Fruit fly (Drosophila melanogaster) whole organism, embryonic: ENCODE results near the gene CG42271.
A peak's percentile ranks its signal among the peaks of the same experiment; 100 is the strongest.

Experiments
- ATbp ChIP-seq: fragments of 200-800 bp; sonication (Bioruptor generic); optimal IDR thresholded peaks from 2 replicates; lab custom pipeline; 2017; ENCODE audit warnings: missing biosample characterization, mild to moderate bottlenecking, missing genetic modification characterization, missing genetic modification reagents
- Atf-2 ChIP-seq: fragments of 200-800 bp; sonication (Bioruptor generic); optimal IDR thresholded peaks from 2 replicates; lab custom pipeline; 2016; ENCODE audit warnings: missing biosample characterization, missing genetic modification characterization
- Bdp1 ChIP-seq: fragments of 200-800 bp; sonication (Bioruptor generic); optimal IDR thresholded peaks from 3 replicates; lab custom pipeline; 2016; ENCODE audit warnings: missing biosample characterization, missing genetic modification characterization
- Bgb ChIP-seq: fragments of 200-800 bp; sonication (Bioruptor generic); IDR thresholded peaks from 2 replicates; pipeline ENCODE4 v1.3.6; 2022; ENCODE audit warnings: missing biosample characterization, missing genetic modification characterization; ENCODE audit not compliant: partially characterized antibody
- Bteb2 ChIP-seq: fragments of 200-800 bp; sonication (Bioruptor generic); optimal IDR thresholded peaks from 2 replicates; lab custom pipeline; 2016; ENCODE audit warnings: missing biosample characterization, missing genetic modification characterization
- CG10267 ChIP-seq: fragments of 200-800 bp; sonication (Bioruptor generic); optimal IDR thresholded peaks from 2 replicates; lab custom pipeline; 2018; ENCODE audit warnings: missing biosample characterization, mild to moderate bottlenecking, missing genetic modification characterization, moderate library complexity
- CG11723 ChIP-seq: fragments of 200-800 bp; sonication (Bioruptor generic); optimal IDR thresholded peaks from 2 replicates; lab custom pipeline; 2017; ENCODE audit warnings: missing biosample characterization, mild to moderate bottlenecking, missing genetic modification characterization
- CG13296 ChIP-seq: fragments of 200-800 bp; sonication (Bioruptor generic); optimal IDR thresholded peaks from 3 replicates; lab custom pipeline; 2018; ENCODE audit warnings: missing biosample characterization, mild to moderate bottlenecking, missing genetic modification characterization
- CG13775 ChIP-seq: fragments of 200-800 bp; sonication (Bioruptor generic); optimal IDR thresholded peaks from 3 replicates; lab custom pipeline; 2017; ENCODE audit warnings: missing biosample characterization, mild to moderate bottlenecking, missing genetic modification characterization
- CG15269 ChIP-seq: fragments of 200-800 bp; sonication (Bioruptor generic); optimal IDR thresholded peaks from 2 replicates; lab custom pipeline; 2018; ENCODE audit warnings: missing biosample characterization, mild to moderate bottlenecking, missing genetic modification characterization, moderate library complexity
- CG1529 ChIP-seq: fragments of 200-800 bp; sonication (Bioruptor generic); optimal IDR thresholded peaks from 3 replicates; lab custom pipeline; 2018; ENCODE audit warnings: missing biosample characterization, missing genetic modification characterization
- CG15696 ChIP-seq: fragments of 200-800 bp; sonication (Bioruptor generic); optimal IDR thresholded peaks from 2 replicates; lab custom pipeline; 2019; ENCODE audit warnings: missing biosample characterization, mild to moderate bottlenecking, missing genetic modification characterization, moderate library complexity
- CG16813 ChIP-seq: fragments of 200-800 bp; sonication (Bioruptor generic); IDR thresholded peaks from 3 replicates; pipeline ENCODE4 v1.3.6; 2022; ENCODE audit warnings: missing biosample characterization, missing genetic modification characterization; ENCODE audit not compliant: partially characterized antibody
- CG17385 ChIP-seq: fragments of 200-800 bp; sonication (Bioruptor generic); optimal IDR thresholded peaks from 3 replicates; lab custom pipeline; 2018; ENCODE audit warnings: missing biosample characterization, mild to moderate bottlenecking, missing genetic modification characterization
- CG17912 ChIP-seq: fragments of 200-800 bp; sonication (Bioruptor generic); optimal IDR thresholded peaks from 2 replicates; lab custom pipeline; 2018; ENCODE audit warnings: missing biosample characterization, mild to moderate bottlenecking, missing genetic modification characterization
- CG2129 ChIP-seq: fragments of 200-800 bp; sonication (Bioruptor generic); IDR thresholded peaks from 2 replicates; pipeline ENCODE4 v1.3.6; 2022; ENCODE audit warnings: missing biosample characterization, missing genetic modification characterization; ENCODE audit not compliant: partially characterized antibody
- CG4617 ChIP-seq: fragments of 200-800 bp; sonication (Bioruptor generic); optimal IDR thresholded peaks from 3 replicates; lab custom pipeline; 2016; ENCODE audit warnings: missing biosample characterization, missing genetic modification characterization, borderline replicate concordance
- CG4854 ChIP-seq: fragments of 200-800 bp; sonication (Bioruptor generic); optimal IDR thresholded peaks from 2 replicates; lab custom pipeline; 2016; ENCODE audit warnings: missing biosample characterization, missing genetic modification characterization, inconsistent platforms
- CG7786 ChIP-seq: fragments of 200-800 bp; sonication (Bioruptor generic); optimal IDR thresholded peaks from 2 replicates; lab custom pipeline; 2016; ENCODE audit warnings: missing biosample characterization, missing genetic modification characterization
- CG8478 ChIP-seq: fragments of >200 bp; optimal IDR thresholded peaks from 2 replicates; lab custom pipeline; 2018
- CG9932 ChIP-seq: fragments of 200-800 bp; sonication (Bioruptor generic); IDR thresholded peaks from 2 replicates; pipeline ENCODE4 v1.3.6; 2022; ENCODE audit warnings: missing biosample characterization, missing genetic modification characterization
- CoRest ChIP-seq: fragments of 200-800 bp; sonication (Bioruptor generic); optimal IDR thresholded peaks from 3 replicates; lab custom pipeline; 2018; ENCODE audit warnings: missing biosample characterization, mild to moderate bottlenecking, missing genetic modification characterization, moderate library complexity
- Dad ChIP-seq: fragments of 200-800 bp; sonication (Bioruptor generic); optimal IDR thresholded peaks from 3 replicates; lab custom pipeline; 2016; ENCODE audit warnings: missing biosample characterization, missing genetic modification characterization
- Fer2 ChIP-seq: fragments of 200-800 bp; sonication (Bioruptor generic); optimal IDR thresholded peaks from 2 replicates; lab custom pipeline; 2018; ENCODE audit warnings: missing biosample characterization, mild to moderate bottlenecking, missing genetic modification characterization, moderate library complexity
- H2.0 ChIP-seq: fragments of 200-800 bp; sonication (Bioruptor generic); IDR thresholded peaks from 2 replicates; pipeline ENCODE4 v1.3.6; 2022; ENCODE audit warnings: missing biosample characterization, missing genetic modification characterization
- HLHmδ ChIP-seq: fragments of 200-800 bp; sonication (Bioruptor generic); optimal IDR thresholded peaks from 2 replicates; lab custom pipeline; 2018; ENCODE audit warnings: missing biosample characterization, mild to moderate bottlenecking, missing genetic modification characterization, moderate library complexity
- Hmx ChIP-seq: fragments of 200-800 bp; sonication (Bioruptor generic); optimal IDR thresholded peaks from 2 replicates; lab custom pipeline; 2016; ENCODE audit warnings: missing biosample characterization, missing genetic modification characterization
- NFAT ChIP-seq: fragments of 200-800 bp; sonication (Bioruptor generic); IDR thresholded peaks from 2 replicates; pipeline ENCODE4 v1.3.6; 2022; ENCODE audit warnings: missing biosample characterization, missing genetic modification characterization
- Nf-YA ChIP-seq: fragments of 200-800 bp; sonication (Bioruptor generic); IDR thresholded peaks from 2 replicates; pipeline ENCODE4 v1.3.6; 2022; ENCODE audit warnings: missing biosample characterization, missing genetic modification characterization
- Side ChIP-seq: fragments of 200-800 bp; sonication (Bioruptor generic); optimal IDR thresholded peaks from 2 replicates; lab custom pipeline; 2016; ENCODE audit warnings: missing biosample characterization, missing genetic modification characterization
- ase ChIP-seq: fragments of 200-800 bp; sonication (Bioruptor generic); IDR thresholded peaks from 3 replicates; pipeline ENCODE4 v1.3.6; 2022; ENCODE audit warnings: missing biosample characterization, missing genetic modification characterization
- ash1 ChIP-seq: fragments of 200-800 bp; sonication (Bioruptor generic); optimal IDR thresholded peaks from 2 replicates; lab custom pipeline; 2018; ENCODE audit warnings: missing biosample characterization, mild to moderate bottlenecking, missing genetic modification characterization
- br ChIP-seq: fragments of >200 bp; optimal IDR thresholded peaks from 2 replicates; lab custom pipeline; 2017
- btn ChIP-seq: fragments of 200-800 bp; sonication (Bioruptor generic); optimal IDR thresholded peaks from 2 replicates; lab custom pipeline; 2016; ENCODE audit warnings: missing biosample characterization, missing genetic modification characterization
- chif ChIP-seq, 2 experiments: fragments of 200-800 bp; sonication (Bioruptor generic); optimal IDR thresholded peaks; 3 replicates each; lab custom pipeline; 2016; ENCODE audit warnings: missing biosample characterization in 2 of 2, missing genetic modification characterization in 2 of 2
- chinmo ChIP-seq: fragments of 200-800 bp; sonication (Bioruptor generic); IDR thresholded peaks from 4 replicates; pipeline ENCODE4 v1.3.6; 2022; ENCODE audit warnings: missing biosample characterization, missing genetic modification characterization; ENCODE audit not compliant: partially characterized antibody
- ci ChIP-seq: fragments of 200-800 bp; sonication (Bioruptor generic); IDR thresholded peaks from 3 replicates; pipeline ENCODE4 v1.3.6; 2022; ENCODE audit warnings: missing biosample characterization, missing genetic modification characterization
- crol ChIP-seq: fragments of 200-800 bp; sonication (Bioruptor generic); IDR thresholded peaks from 2 replicates; pipeline ENCODE4 v1.3.6; 2022; ENCODE audit warnings: missing biosample characterization, missing genetic modification characterization
- disco-r ChIP-seq: fragments of 200-800 bp; sonication (Bioruptor generic); optimal IDR thresholded peaks from 2 replicates; lab custom pipeline; 2016; ENCODE audit warnings: missing biosample characterization, missing genetic modification characterization
- dmrt99B ChIP-seq: fragments of 200-800 bp; sonication (Bioruptor generic); optimal IDR thresholded peaks from 2 replicates; lab custom pipeline; 2018; ENCODE audit warnings: missing biosample characterization, mild to moderate bottlenecking, missing genetic modification characterization, moderate library complexity
- exex ChIP-seq: fragments of 200-800 bp; sonication (Bioruptor generic); optimal IDR thresholded peaks from 4 replicates; lab custom pipeline; 2018; ENCODE audit warnings: missing biosample characterization, mild to moderate bottlenecking, missing genetic modification characterization, moderate library complexity
- fru ChIP-seq: fragments of >200 bp; optimal IDR thresholded peaks from 2 replicates; lab custom pipeline; 2017
- hkb ChIP-seq, 2 experiments: fragments of 200-800 bp in 1 of 2; fragments of >200 bp in 1 of 2; sonication (Bioruptor generic) in 1 of 2; IDR thresholded peaks in 1 of 2; optimal IDR thresholded peaks in 1 of 2; 2 replicates each; pipeline versions ENCODE4 v1.3.6 to Lab custom; 2017 to 2022; ENCODE audit warnings: missing biosample characterization in 1 of 2, missing genetic modification characterization in 1 of 2
- jing ChIP-seq: fragments of 200-800 bp; sonication (Bioruptor generic); optimal IDR thresholded peaks from 2 replicates; lab custom pipeline; 2018; ENCODE audit warnings: missing biosample characterization, mild to moderate bottlenecking, missing genetic modification characterization
- nerfin-1 ChIP-seq: fragments of 200-800 bp; sonication (Bioruptor generic); optimal IDR thresholded peaks from 3 replicates; lab custom pipeline; 2019; ENCODE audit warnings: missing biosample characterization, mild to moderate bottlenecking, missing genetic modification characterization, moderate library complexity
- nom ChIP-seq: fragments of 200-800 bp; sonication (Bioruptor generic); optimal IDR thresholded peaks from 2 replicates; lab custom pipeline; 2017; ENCODE audit warnings: missing biosample characterization, missing genetic modification characterization, mild to moderate bottlenecking, moderate library complexity, missing genetic modification reagents
- oc ChIP-seq: fragments of 200-800 bp; sonication (Bioruptor generic); optimal IDR thresholded peaks from 2 replicates; lab custom pipeline; 2018; ENCODE audit warnings: missing biosample characterization, mild to moderate bottlenecking, missing genetic modification characterization, moderate library complexity
- onecut ChIP-seq: fragments of 200-800 bp; sonication (Bioruptor generic); IDR thresholded peaks from 2 replicates; pipeline ENCODE4 v1.3.6; 2022; ENCODE audit warnings: missing biosample characterization, missing genetic modification characterization
- pb ChIP-seq: fragments of 200-800 bp; sonication (Bioruptor generic); optimal IDR thresholded peaks from 3 replicates; lab custom pipeline; 2016; ENCODE audit warnings: missing biosample characterization, missing genetic modification characterization
- run ChIP-seq: fragments of 200-800 bp; sonication (Bioruptor generic); optimal IDR thresholded peaks from 3 replicates; lab custom pipeline; 2018; ENCODE audit warnings: missing biosample characterization, mild to moderate bottlenecking, missing genetic modification characterization
- ssp ChIP-seq: fragments of 200-800 bp; sonication (Bioruptor generic); IDR thresholded peaks from 2 replicates; pipeline ENCODE4 v1.3.6; 2022; ENCODE audit warnings: missing biosample characterization, missing genetic modification characterization

CG42271 gene

DNA sequence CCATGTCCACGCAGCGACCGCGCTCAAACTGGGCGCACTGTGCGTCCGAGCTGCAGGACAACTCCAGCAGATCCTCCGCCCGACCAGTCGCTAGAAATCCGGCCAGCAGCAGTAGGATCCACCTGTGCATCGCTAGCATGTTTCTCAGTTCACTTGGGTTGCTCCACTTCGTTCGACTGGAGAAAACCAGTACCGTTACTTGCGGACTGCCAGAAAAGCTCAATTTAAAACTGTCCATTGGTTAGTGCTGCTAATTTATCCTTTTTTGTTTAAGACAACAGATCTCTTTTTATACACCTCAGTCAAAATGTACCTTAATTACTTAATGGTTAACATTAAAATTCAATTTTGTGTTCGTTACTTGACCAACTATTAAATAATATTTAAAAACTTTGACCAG, 8.2 kb downstream of the CG42271 start, which contains the start of gene CG11674:
CG11674 (minus strand) TSS at position 215 of the 400 bp plus-strand sequence.
- TF ChIP-seq CG10267 (tag; lab: Kevin White, UChicago) (no peak), CG17912 (GFP tag; lab: Kevin White, UChicago) (no peak), Nf-YA (GFP tag; lab: Robert Waterston, UW) (no peak), pb (GFP tag; lab: Kevin White, UChicago) (no peak), CG2129 (GFP tag; lab: Robert Waterston, UW) (no peak), CG4617 (GFP tag; lab: Kevin White, UChicago) (no peak), CG17385 (GFP tag; lab: Kevin White, UChicago) (no peak), ase (GFP tag; lab: Robert Waterston, UW) (no peak), CG11723 (GFP tag; lab: Kevin White, UChicago) (no peak), Hmx (GFP tag; lab: Kevin White, UChicago) (no peak), btn (GFP tag; lab: Kevin White, UChicago) (no peak), H2.0 (GFP tag; lab: Robert Waterston, UW) (no peak), CG8478 (no peak), CG16813 (GFP tag; lab: Robert Waterston, UW) (no peak), oc (tag; lab: Kevin White, UChicago) (no peak)

DNA sequence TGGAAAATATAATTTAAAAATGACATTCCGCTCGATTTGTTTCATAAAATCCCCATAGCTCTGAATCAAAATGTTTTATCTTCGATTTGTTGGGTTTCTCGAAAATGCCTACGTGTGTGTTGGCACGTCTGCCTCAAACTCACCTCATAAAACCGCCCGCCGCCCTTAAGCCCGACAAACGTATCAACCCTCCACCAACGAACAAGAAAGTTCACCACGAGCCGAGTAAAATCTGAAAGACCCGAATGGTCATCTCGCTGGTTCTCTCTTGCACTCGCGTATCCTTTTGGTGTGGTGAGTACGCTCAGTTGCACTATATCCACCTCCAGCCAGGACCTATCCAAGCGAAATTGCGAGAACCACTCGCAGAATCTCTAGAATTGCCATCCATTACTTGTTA, 11.9 kb downstream of the CG42271 start:
- TF ChIP-seq nerfin-1 (tag; lab: Kevin White, UChicago) (peak; percentile 77), NFAT (GFP tag; lab: Robert Waterston, UW) (no peak), CG9932 (no peak), CG15269 (no peak), jing (GFP tag; lab: Kevin White, UChicago) (no peak), br (lab: Kevin White, UChicago) (no peak), Bdp1 (GFP tag; lab: Kevin White, UChicago) (no peak), CG13775 (GFP tag; lab: Kevin White, UChicago) (no peak), HLHmδ (GFP tag; lab: Kevin White, UChicago) (no peak), ATbp (GFP tag; lab: Kevin White, UChicago) (no peak), CG4854 (GFP tag; lab: Kevin White, UChicago) (no peak), chinmo (0 out of 4 replicates have a peak, but pooled peaks have one; percentile 37), nom (peak; percentile 38), disco-r (GFP tag; lab: Kevin White, UChicago) (no peak), Side (GFP tag; lab: Kevin White, UChicago) (no peak), Dad (no peak), CG13296 (GFP tag; lab: Kevin White, UChicago) (no peak), fru (lab: Kevin White, UChicago) (no peak), run (tag; lab: Kevin White, UChicago) (no peak), dmrt99B (tag; lab: Kevin White, UChicago) (no peak), ash1 (GFP tag; lab: Kevin White, UChicago) (no peak), exex (no peak), CoRest (tag; lab: Kevin White, UChicago) (no peak), Fer2 (no peak), Bgb (GFP tag; lab: Robert Waterston, UW) (no peak), Bteb2 (GFP tag; lab: Kevin White, UChicago) (no peak), hkb (optimal IDR thresholded peaks at IDR 0.05; lab: Kevin White, UChicago) (no peak), hkb (GFP tag; IDR thresholded peaks at IDR 0.05; lab: Robert Waterston, UW) (no peak), onecut (GFP tag; lab: Robert Waterston, UW) (no peak), CG15696 (tag; lab: Kevin White, UChicago) (no peak), CG7786 (no peak), crol (GFP tag; lab: Robert Waterston, UW) (peak; percentile 94), ssp (no peak), Atf-2 (GFP tag; lab: Kevin White, UChicago) (no peak), ci (0 out of 3 replicates have a peak, but pooled peaks have one; percentile 25), CG1529 (GFP tag; lab: Kevin White, UChicago) (no peak), chif (GFP tag; optimal IDR thresholded peaks at IDR 0.05; lab: Kevin White, UChicago) (no peak)
